Worm (Caenorhabditis elegans) whole organism, early embryonic: ENCODE measurements around the gene F53B3.3.

Experiments used
- B0310.2 ChIP-seq: sonication (generic microtip); optimal IDR thresholded peaks from 2 replicates; lab custom pipeline; 2016; ENCODE audit warnings: mild to moderate bottlenecking, missing genetic modification characterization, missing compliant biosample characterization
- F13C5.2 ChIP-seq: sonication (generic microtip); optimal IDR thresholded peaks from 2 replicates; lab custom pipeline; 2017; ENCODE audit warnings: mild to moderate bottlenecking, missing genetic modification characterization, inconsistent platforms, missing compliant biosample characterization
- aly-1 ChIP-seq: sonication (generic microtip); optimal IDR thresholded peaks from 2 replicates; lab custom pipeline; 2016; ENCODE audit warnings: missing genetic modification characterization, missing compliant biosample characterization
- ama-1 ChIP-seq: fragments of 150-350 bp; optimal IDR thresholded peaks from 2 replicates; lab custom pipeline; 2014
- ceh-13 ChIP-seq: fragments of 200-800 bp; sonication (Bioruptor generic); optimal IDR thresholded peaks from 2 replicates; lab custom pipeline; 2018; ENCODE audit warnings: mild to moderate bottlenecking, missing genetic modification characterization, missing compliant biosample characterization
- ceh-36 ChIP-seq: sonication (generic microtip); optimal IDR thresholded peaks from 2 replicates; lab custom pipeline; 2016; ENCODE audit warnings: missing genetic modification characterization, inconsistent platforms, missing compliant biosample characterization
- ets-7 ChIP-seq: sonication (generic microtip); optimal IDR thresholded peaks from 2 replicates; lab custom pipeline; 2016; ENCODE audit warnings: missing genotype, missing genetic modification characterization, missing compliant biosample characterization
- flt-1 ChIP-seq: fragments of 200-800 bp; sonication (Bioruptor generic); IDR thresholded peaks from 2 replicates; pipeline ENCODE4 v1.3.6; 2022; ENCODE audit warnings: missing genetic modification characterization, missing compliant biosample characterization
- hmbx-1 ChIP-seq: sonication (generic microtip); optimal IDR thresholded peaks from 2 replicates; lab custom pipeline; 2016; ENCODE audit warnings: mild to moderate bottlenecking, missing genetic modification characterization, missing compliant biosample characterization
- hmg-4 ChIP-seq: fragments of 200-800 bp; sonication (Bioruptor generic); optimal IDR thresholded peaks from 2 replicates; lab custom pipeline; 2018; ENCODE audit warnings: mild to moderate bottlenecking, missing genetic modification characterization, missing compliant biosample characterization
- hnd-1 ChIP-seq: sonication (generic microtip); optimal IDR thresholded peaks from 2 replicates; lab custom pipeline; 2016; ENCODE audit warnings: missing genetic modification characterization, missing compliant biosample characterization
- pes-1 ChIP-seq: fragments of 200-800 bp; sonication (Bioruptor generic); IDR thresholded peaks from 2 replicates; pipeline ENCODE4 v1.3.6; 2022; ENCODE audit warnings: missing genetic modification reagents, missing genetic modification characterization, missing compliant biosample characterization
- scrt-1 ChIP-seq: fragments of 200-800 bp; sonication (Bioruptor generic); IDR thresholded peaks from 2 replicates; pipeline ENCODE4 v1.3.6; 2022; ENCODE audit warnings: missing genetic modification characterization, missing compliant biosample characterization
- sea-1 ChIP-seq: fragments of 200-800 bp; sonication (Bioruptor generic); conservative IDR thresholded peaks from 2 replicates; pipeline ENCODE4 v1.3.6; 2022; ENCODE audit warnings: missing genetic modification characterization, missing compliant biosample characterization
- tbx-11 ChIP-seq: fragments of 200-800 bp; sonication (Bioruptor generic); IDR thresholded peaks from 2 replicates; pipeline ENCODE4 v1.3.6; 2022; ENCODE audit warnings: missing genetic modification characterization, missing compliant biosample characterization
- tbx-37 ChIP-seq: fragments of 200-800 bp; sonication (Bioruptor generic); conservative IDR thresholded peaks from 2 replicates; pipeline ENCODE4 v1.3.6; 2022; ENCODE audit warnings: missing genetic modification reagents, missing genetic modification characterization, missing compliant biosample characterization
- tra-4 ChIP-seq: sonication (generic microtip); optimal IDR thresholded peaks from 2 replicates; lab custom pipeline; 2017; ENCODE audit warnings: missing genetic modification characterization, missing compliant biosample characterization

Gene F53B3.3

ce11 chrX:2891879-2892278 is 20.9 kb upstream of the F53B3.3 start:
- TF ChIP-seq hnd-1 (tag; lab: Kevin White, UChicago) (no peak), hmg-4 (GFP tag; lab: Kevin White, UChicago) (no peak), ama-1 (lab: Kevin White, UChicago) (no peak), tbx-37 (no peak), ets-7 (tag; lab: Kevin White, UChicago) (no peak), hmbx-1 (tag; lab: Kevin White, UChicago) (no peak), flt-1 (GFP tag; lab: Robert Waterston, UW) (no peak), ceh-36 (tag; lab: Kevin White, UChicago) (no peak), ceh-13 (no peak), B0310.2 (tag; lab: Kevin White, UChicago) (no peak), tra-4 (tag; lab: Kevin White, UChicago) (no peak), pes-1 (no peak), tbx-11 (no peak), sea-1 (GFP tag; lab: Robert Waterston, UW) (no peak), F13C5.2 (tag; lab: Kevin White, UChicago) (no peak)

DNA sequence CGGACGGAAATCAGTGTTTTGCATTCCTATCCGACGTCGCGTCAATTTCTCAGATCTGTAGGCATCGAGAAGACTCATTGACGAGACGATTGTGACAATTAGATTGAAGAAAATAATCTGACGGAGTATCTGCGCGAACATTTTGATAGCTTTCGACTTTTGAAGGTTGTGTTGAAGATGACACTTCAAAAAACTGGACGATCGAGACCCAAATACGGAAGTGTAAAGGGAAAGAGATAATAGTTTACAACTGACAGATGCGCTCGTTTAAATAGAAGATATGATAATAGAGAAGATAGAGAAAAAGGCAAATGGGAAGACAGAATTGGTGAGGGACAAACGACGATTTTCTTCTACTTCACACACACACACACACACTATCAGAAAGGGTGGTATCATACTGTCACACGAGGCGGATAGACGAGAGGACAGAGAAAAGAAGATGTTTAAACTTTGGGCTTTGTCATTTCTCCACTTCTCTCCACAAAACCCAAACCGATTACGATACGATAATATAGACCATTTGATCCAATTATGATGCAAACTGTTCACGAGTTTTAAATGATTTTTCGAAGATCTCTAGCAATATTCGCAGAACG is 20.3 kb upstream of the F53B3.3 start, which contains the start of gene B0410.3:
Gene B0410.3, minus strand, starts transcription at position 351 of the 599 bp plus-strand sequence.
- no peak for TF ChIP-seq hmg-4 (GFP tag; lab: Kevin White, UChicago)
- no peak for TF ChIP-seq B0310.2 (tag; lab: Kevin White, UChicago)
- TF ChIP-seq tbx-11: no peak
- no peak for TF ChIP-seq hnd-1 (tag; lab: Kevin White, UChicago)
- TF ChIP-seq pes-1: no peak
- no peak for TF ChIP-seq scrt-1

DNA sequence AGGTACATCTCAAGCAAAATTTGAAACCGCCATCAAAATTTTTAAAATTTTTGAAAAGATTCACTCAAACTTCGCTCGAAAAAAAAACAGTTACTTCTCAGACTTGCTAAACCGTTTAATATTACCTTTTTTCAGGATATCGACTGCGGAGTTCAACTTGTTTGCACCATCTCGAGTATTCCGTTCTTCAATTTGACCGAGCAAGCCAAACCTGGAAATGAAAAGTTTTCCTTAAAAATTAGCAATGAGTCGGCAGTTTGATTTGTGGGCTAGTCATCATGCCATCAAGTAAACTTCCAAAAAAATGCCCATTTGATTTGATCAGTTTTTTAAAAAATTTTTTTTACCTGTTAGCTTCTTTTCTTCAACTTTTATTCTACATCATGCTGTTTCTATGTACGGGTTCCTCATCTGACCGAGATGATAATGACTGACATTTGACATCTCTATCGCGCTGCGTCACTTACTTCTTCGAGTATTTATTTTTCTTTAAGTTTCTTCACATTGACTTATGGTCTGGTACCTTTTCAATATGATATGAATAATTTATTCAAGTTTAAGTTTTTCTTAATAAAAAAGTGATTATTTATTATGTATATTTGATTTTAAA is 19.2 kb upstream of the F53B3.3 start:
- TF ChIP-seq aly-1 (no peak), ceh-36 (tag; lab: Kevin White, UChicago) (no peak), sea-1 (GFP tag; lab: Robert Waterston, UW) (no peak), scrt-1 (no peak), ets-7 (tag; lab: Kevin White, UChicago) (no peak), hnd-1 (tag; lab: Kevin White, UChicago) (no peak), tbx-11 (no peak), tbx-37 (no peak), F13C5.2 (tag; lab: Kevin White, UChicago) (no peak), pes-1 (no peak)

DNA sequence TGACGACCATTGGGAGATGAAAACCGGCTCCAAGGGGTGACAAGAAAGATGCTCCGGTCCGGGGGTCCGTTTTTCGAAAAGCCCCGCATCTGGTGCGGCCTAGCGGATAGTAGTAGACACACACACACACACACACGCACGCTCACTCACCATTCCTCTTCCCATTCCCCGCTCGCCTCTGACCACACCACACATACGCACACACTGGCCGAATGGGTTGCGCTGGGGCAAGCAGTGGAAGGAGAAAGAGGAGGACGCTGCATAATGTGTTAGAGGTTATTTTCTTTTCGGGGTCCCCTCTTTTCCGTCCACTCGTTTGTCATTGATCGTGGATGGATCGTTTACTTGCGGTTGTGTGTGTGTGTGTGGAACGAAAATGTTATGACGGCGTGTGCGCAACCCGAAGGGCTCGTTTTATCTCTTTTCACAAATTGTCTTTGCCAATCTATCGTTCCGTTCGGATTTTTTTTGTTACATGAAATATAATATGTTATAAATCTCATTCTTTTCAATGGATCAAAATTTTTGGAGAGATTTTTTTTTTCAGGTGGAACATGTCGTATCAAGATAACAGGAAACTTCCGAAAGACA is 14.5 kb upstream of the F53B3.3 start, which contains the start of gene vang-1:
Gene vang-1, plus strand, starts transcription at position 541 of the 591 bp plus-strand sequence.
- peak; percentile 2 for TF ChIP-seq hnd-1 (tag; lab: Kevin White, UChicago)
- peak; percentile 30 for TF ChIP-seq ceh-36 (tag; lab: Kevin White, UChicago)
- TF ChIP-seq ama-1 (lab: Kevin White, UChicago): no peak
- TF ChIP-seq pes-1: peak; percentile 64
- TF ChIP-seq B0310.2 (tag; lab: Kevin White, UChicago): no peak
- no peak for TF ChIP-seq scrt-1
- peak; percentile 62 for TF ChIP-seq tbx-37
- peak; percentile 82 for TF ChIP-seq F13C5.2 (tag; lab: Kevin White, UChicago)
- TF ChIP-seq ets-7 (tag; lab: Kevin White, UChicago): no peak
- TF ChIP-seq tra-4 (tag; lab: Kevin White, UChicago): no peak
- no peak for TF ChIP-seq hmbx-1 (tag; lab: Kevin White, UChicago)
- peak; percentile 98 for TF ChIP-seq hmg-4 (GFP tag; lab: Kevin White, UChicago)
- TF ChIP-seq ceh-13: no peak
- peak; percentile 11 for TF ChIP-seq aly-1
- TF ChIP-seq tbx-11: 0 out of 2 replicates have a peak, but pooled peaks have one; percentile 61
- TF ChIP-seq flt-1 (GFP tag; lab: Robert Waterston, UW): peak; percentile 42; the same call in 1 of the 2 replicates
- peak; percentile 73; the same call in 1 of the 2 replicates for TF ChIP-seq sea-1 (GFP tag; lab: Robert Waterston, UW)

- no peak for TF ChIP-seq aly-1
- TF ChIP-seq tbx-11: no peak
- no peak for TF ChIP-seq B0310.2 (tag; lab: Kevin White, UChicago)
- no peak for TF ChIP-seq ama-1 (lab: Kevin White, UChicago)
- TF ChIP-seq hmg-4 (GFP tag; lab: Kevin White, UChicago): peak; percentile 92
- TF ChIP-seq pes-1: peak; percentile 46; the same call in 1 of the 2 replicates
- TF ChIP-seq tbx-37: no peak
- no peak for TF ChIP-seq hmbx-1 (tag; lab: Kevin White, UChicago)
- TF ChIP-seq ceh-13: peak; percentile 12
- TF ChIP-seq scrt-1: no peak
- no peak for TF ChIP-seq ets-7 (tag; lab: Kevin White, UChicago)
- no peak for TF ChIP-seq ceh-36 (tag; lab: Kevin White, UChicago)
- TF ChIP-seq F13C5.2 (tag; lab: Kevin White, UChicago): peak; percentile 54
- TF ChIP-seq sea-1 (GFP tag; lab: Robert Waterston, UW): peak; percentile 51; the same call in 1 of the 2 replicates
- no peak for TF ChIP-seq tra-4 (tag; lab: Kevin White, UChicago)
- 0 out of 2 replicates have a peak, but pooled peaks have one; percentile 12 for TF ChIP-seq flt-1 (GFP tag; lab: Robert Waterston, UW)
- TF ChIP-seq hnd-1 (tag; lab: Kevin White, UChicago): no peak
Measured at ce11 chrX:2879529-2880265, 8.8 kb upstream of the F53B3.3 start, which contains the start of gene F53B3.5. Gene F53B3.5, minus strand, starts transcription at chrX:2879579.

- no peak for TF ChIP-seq pes-1
- no peak for TF ChIP-seq scrt-1
- TF ChIP-seq tbx-11: no peak
- no peak for TF ChIP-seq tbx-37
- no peak for TF ChIP-seq tra-4 (tag; lab: Kevin White, UChicago)
- TF ChIP-seq ama-1 (lab: Kevin White, UChicago): no peak
- no peak for TF ChIP-seq hmg-4 (GFP tag; lab: Kevin White, UChicago)
- no peak for TF ChIP-seq hnd-1 (tag; lab: Kevin White, UChicago)
- TF ChIP-seq ets-7 (tag; lab: Kevin White, UChicago): no peak
- TF ChIP-seq F13C5.2 (tag; lab: Kevin White, UChicago): no peak
- no peak for TF ChIP-seq sea-1 (GFP tag; lab: Robert Waterston, UW)
- TF ChIP-seq B0310.2 (tag; lab: Kevin White, UChicago): no peak
Measured at ce11 chrX:2877433-2877832, 6.5 kb upstream of the F53B3.3 start.
